Fruit fly (Drosophila melanogaster): ENCODE measurements around the gene Vps45.

Vps45 gene

dm6 chr3R:9515860-9516344 is 47.8 kb upstream of the Vps45 start, which contains the start of the genes mRpL47, CG8176 and Kdm3 (continued):
- TF ChIP-seq CG10431 (GFP tag; optimal IDR thresholded peaks at IDR 0.05) (no peak), klu (GFP tag; IDR thresholded peaks at IDR 0.05) (no peak), jing (GFP tag; optimal IDR thresholded peaks at IDR 0.05) (no peak), CG8290 (GFP tag; optimal IDR thresholded peaks at IDR 0.05) (no peak), CG8290 (tag; optimal IDR thresholded peaks at IDR 0.05) (peak in 1 of 2 experiments; percentile 95), Poxn (GFP tag; IDR thresholded peaks at IDR 0.05) (no peak), CG13123 (GFP tag; optimal IDR thresholded peaks at IDR 0.05) (peak; percentile 71), prd (optimal IDR thresholded peaks at IDR 0.05) (no peak), prd (GFP tag; IDR thresholded peaks at IDR 0.05) (no peak), gfzf (GFP tag; optimal IDR thresholded peaks at IDR 0.05) (peak; percentile 67), CG31224 (GFP tag; IDR thresholded peaks at IDR 0.05) (no peak), NFAT (GFP tag; IDR thresholded peaks at IDR 0.05) (no peak), grau (tag; optimal IDR thresholded peaks at IDR 0.05) (peak; percentile 63), CG2889 (GFP tag; IDR thresholded peaks at IDR 0.05) (no peak), wek (GFP tag; optimal IDR thresholded peaks at IDR 0.05) (no peak), dmrt11E (tag; optimal IDR thresholded peaks at IDR 0.05) (peak; percentile 8), sug (tag; optimal IDR thresholded peaks at IDR 0.05) (peak; percentile 74), Meics (GFP tag; optimal IDR thresholded peaks at IDR 0.05) (peak; percentile 30), wor (GFP tag; IDR thresholded peaks at IDR 0.05) (no peak), CG15601 (tag; optimal IDR thresholded peaks at IDR 0.05) (peak; percentile 81), bab2 (GFP tag; optimal IDR thresholded peaks at IDR 0.05) (peak; percentile 60), onecut (GFP tag; IDR thresholded peaks at IDR 0.05) (peak; percentile 91), mam (GFP tag; optimal IDR thresholded peaks at IDR 0.05) (peak; percentile 90), CG16863 (GFP tag; optimal IDR thresholded peaks at IDR 0.05) (peak; percentile 36), CG31441 (GFP tag; IDR thresholded peaks at IDR 0.05) (no peak), CG9797 (GFP tag; optimal IDR thresholded peaks at IDR 0.05) (peak; percentile 81), CG6272 (GFP tag; IDR thresholded peaks at IDR 0.05) (peak; percentile 73), CG12236 (GFP tag; optimal IDR thresholded peaks at IDR 0.05) (no peak), dm (GFP tag; optimal IDR thresholded peaks at IDR 0.05) (peak; percentile 89), pfk (GFP tag; optimal IDR thresholded peaks at IDR 0.05) (peak; percentile 26), CkIIα-i1 (GFP tag; IDR thresholded peaks at IDR 0.05) (no peak), CG6791 (GFP tag; IDR thresholded peaks at IDR 0.05; ENCODE audit: partially characterized antibody) (no peak), CG9609 (GFP tag; optimal IDR thresholded peaks at IDR 0.05) (peak; percentile 60), CG13287 (GFP tag; IDR thresholded peaks at IDR 0.05; ENCODE audit: partially characterized antibody) (no peak), da (GFP tag; optimal IDR thresholded peaks at IDR 0.05) (peak; percentile 16), exex (tag; optimal IDR thresholded peaks at IDR 0.05) (peak; percentile 56), ems (GFP tag; optimal IDR thresholded peaks at IDR 0.05) (peak; percentile 35), scrt (GFP tag; optimal IDR thresholded peaks at IDR 0.05) (peak; percentile 42), CG11723 (GFP tag; optimal IDR thresholded peaks at IDR 0.05) (no peak), CG16779 (GFP tag; IDR thresholded peaks at IDR 0.05) (no peak), CG4820 (GFP tag; optimal IDR thresholded peaks at IDR 0.05) (peak; percentile 45), Lpt (GFP tag; optimal IDR thresholded peaks at IDR 0.05) (no peak), lola (GFP tag; optimal IDR thresholded peaks at IDR 0.05) (peak in 1 of 3 experiments; percentile 19), trem (tag; optimal IDR thresholded peaks at IDR 0.05) (peak; percentile 90), pb (GFP tag; optimal IDR thresholded peaks at IDR 0.05) (peak; percentile 33), Fer1 (GFP tag; optimal IDR thresholded peaks at IDR 0.05) (peak; percentile 51), Hr51 (GFP tag; optimal IDR thresholded peaks at IDR 0.05) (peak in 1 of 2 experiments; percentile 81), CG17328 (GFP tag; IDR thresholded peaks at IDR 0.05) (no peak), Deaf1 (tag; optimal IDR thresholded peaks at IDR 0.05) (peak; percentile 40), Nf-YA (GFP tag; IDR thresholded peaks at IDR 0.05) (no peak), CG7357 (GFP tag; IDR thresholded peaks at IDR 0.05) (no peak), fd64A (GFP tag; optimal IDR thresholded peaks at IDR 0.05) (no peak)

Measured in whole organism, embryonic.